Worm (Caenorhabditis elegans) whole organism, L4 larva: ENCODE data around the gene pmk-3.
A peak's percentile ranks its signal among the peaks of the same experiment; 100 is the strongest.

Experiments used
- F10B5.3 ChIP-seq: sonication (generic microtip); optimal IDR thresholded peaks from 2 replicates; lab custom pipeline; 2016; ENCODE audit warnings: mild to moderate bottlenecking, missing genetic modification characterization, missing compliant biosample characterization
- F26F4.8 ChIP-seq: fragments of 200-800 bp; sonication (Bioruptor generic); conservative IDR thresholded peaks from 2 replicates; pipeline ENCODE4 v1.3.6; 2022; ENCODE audit warnings: missing genetic modification characterization, missing compliant biosample characterization
- F37D6.2 ChIP-seq: sonication (generic microtip); optimal IDR thresholded peaks from 2 replicates; lab custom pipeline; 2016; ENCODE audit warnings: mild to moderate bottlenecking, missing genetic modification characterization, missing compliant biosample characterization
- T20F7.1 ChIP-seq: fragments of 200-800 bp; sonication (Bioruptor generic); optimal IDR thresholded peaks from 2 replicates; lab custom pipeline; 2018; ENCODE audit warnings: mild to moderate bottlenecking, missing genetic modification characterization, missing compliant biosample characterization
- Y48G9A.11 ChIP-seq: fragments of 200-800 bp; sonication (Bioruptor generic); IDR thresholded peaks from 2 replicates; pipeline ENCODE4 v1.3.6; 2022; ENCODE audit warnings: missing genetic modification reagents, missing genetic modification characterization, missing compliant biosample characterization
- Y75B8A.6 ChIP-seq: fragments of 200-800 bp; sonication (Bioruptor generic); IDR thresholded peaks from 2 replicates; pipeline ENCODE4 v1.3.6; 2022; ENCODE audit warnings: missing genetic modification reagents, missing genetic modification characterization, missing compliant biosample characterization
- ZK337.2 ChIP-seq: fragments of 200-800 bp; sonication (Bioruptor generic); IDR thresholded peaks from 2 replicates; pipeline ENCODE4 v1.3.6; 2022; ENCODE audit warnings: missing genetic modification reagents, missing genetic modification characterization, missing compliant biosample characterization
- aha-1 ChIP-seq: fragments of 150-350 bp; peaks from one replicate; lab custom pipeline; 2014; ENCODE audit warnings: missing biosample characterization, missing genetic modification characterization
- aly-2 ChIP-seq: sonication (generic microtip); optimal IDR thresholded peaks from 2 replicates; lab custom pipeline; 2018; ENCODE audit warnings: missing biosample characterization, missing genetic modification characterization
- arid-1 ChIP-seq: fragments of 200-800 bp; sonication (Bioruptor generic); conservative IDR thresholded peaks from 2 replicates; pipeline ENCODE4 v1.3.6; 2022; ENCODE audit warnings: missing genetic modification reagents, missing genetic modification characterization, missing compliant biosample characterization
- attf-4 ChIP-seq: sonication (generic microtip); optimal IDR thresholded peaks from 3 replicates; lab custom pipeline; 2017; ENCODE audit warnings: missing biosample characterization, missing genetic modification characterization
- ceh-20 ChIP-seq: fragments of 200-800 bp; sonication (Bioruptor generic); IDR thresholded peaks from 2 replicates; pipeline ENCODE4 v1.3.6; 2022; ENCODE audit warnings: missing genetic modification reagents, missing genetic modification characterization, missing compliant biosample characterization
- ceh-32 ChIP-seq: sonication (generic microtip); optimal IDR thresholded peaks from 2 replicates; lab custom pipeline; 2016; ENCODE audit warnings: mild to moderate bottlenecking, missing genetic modification characterization, missing compliant biosample characterization; ENCODE audit not compliant: poor library complexity
- ceh-82 ChIP-seq: sonication (generic microtip); optimal IDR thresholded peaks from 2 replicates; lab custom pipeline; 2017; ENCODE audit warnings: missing biosample characterization, missing genetic modification characterization
- ces-1 ChIP-seq: fragments of 150-350 bp; sonication (generic microtip); optimal IDR thresholded peaks from 4 replicates; lab custom pipeline; 2014; ENCODE audit warnings: missing biosample characterization, missing genetic modification reagents, missing genetic modification characterization
- ctbp-1 ChIP-seq: fragments of 200-800 bp; sonication (Bioruptor generic); IDR thresholded peaks from 2 replicates; pipeline ENCODE4 v1.3.6; 2022; ENCODE audit warnings: missing genetic modification reagents, missing genetic modification characterization, missing compliant biosample characterization
- daf-16 ChIP-seq, 3 experiments: sonication (generic microtip); optimal IDR thresholded peaks; 2 replicates each; lab custom pipeline; 2016 to 2017; ENCODE audit warnings: missing genetic modification characterization in 3 of 3, missing genetic modification reagents in 3 of 3, mild to moderate bottlenecking in 2 of 3, missing compliant biosample characterization in 2 of 3, missing biosample characterization in 1 of 3, moderate library complexity in 1 of 3
- dmd-6 ChIP-seq: fragments of 200-800 bp; sonication (Bioruptor generic); IDR thresholded peaks from 2 replicates; pipeline ENCODE4 v1.3.6; 2022; ENCODE audit warnings: missing genetic modification reagents, missing genetic modification characterization, missing compliant biosample characterization
- dmd-9 ChIP-seq: fragments of 200-800 bp; sonication (Bioruptor generic); IDR thresholded peaks from 2 replicates; pipeline ENCODE4 v1.3.6; 2022; ENCODE audit warnings: missing genetic modification reagents, missing genetic modification characterization, missing compliant biosample characterization
- dpl-1 ChIP-seq: fragments of 150-350 bp; optimal IDR thresholded peaks from 2 replicates; lab custom pipeline; 2014; ENCODE audit warnings: missing biosample characterization, missing genetic modification reagents, missing genetic modification characterization
- duxl-1 ChIP-seq: sonication (generic microtip); optimal IDR thresholded peaks from 2 replicates; lab custom pipeline; 2016; ENCODE audit warnings: mild to moderate bottlenecking, missing genetic modification characterization, moderate library complexity, missing compliant biosample characterization; ENCODE audit not compliant: poor library complexity
- egl-43 ChIP-seq: fragments of 200-800 bp; sonication (Bioruptor generic); IDR thresholded peaks from 2 replicates; pipeline ENCODE4 v1.3.6; 2022; ENCODE audit warnings: missing genetic modification reagents, missing genetic modification characterization, missing compliant biosample characterization
- gei-8 ChIP-seq: fragments of 200-800 bp; sonication (Bioruptor generic); optimal IDR thresholded peaks from 2 replicates; lab custom pipeline; 2018; ENCODE audit warnings: mild to moderate bottlenecking, missing genetic modification characterization, missing compliant biosample characterization
- hif-1 ChIP-seq, 2 experiments: sonication (generic microtip); optimal IDR thresholded peaks; 2 replicates each; lab custom pipeline; 2016 to 2017; ENCODE audit warnings: missing compliant biosample characterization in 2 of 2, missing genetic modification characterization in 2 of 2, missing genetic modification reagents in 2 of 2, missing genotype in 2 of 2, mild to moderate bottlenecking in 1 of 2
- lim-7 ChIP-seq: fragments of 200-800 bp; sonication (Bioruptor generic); IDR thresholded peaks from 2 replicates; pipeline ENCODE4 v1.3.6; 2022; ENCODE audit warnings: missing genetic modification characterization, missing compliant biosample characterization
- lin-13 ChIP-seq: fragments of 150-350 bp; optimal IDR thresholded peaks from 2 replicates; lab custom pipeline; 2014; ENCODE audit warnings: missing biosample characterization, missing genetic modification reagents, missing genetic modification characterization
- lin-39 ChIP-seq: fragments of 150-350 bp; optimal IDR thresholded peaks from 2 replicates; lab custom pipeline; 2014; ENCODE audit warnings: missing biosample characterization, missing genetic modification reagents, missing genetic modification characterization
- lir-3 ChIP-seq: sonication (generic microtip); optimal IDR thresholded peaks from 2 replicates; lab custom pipeline; 2016; ENCODE audit warnings: mild to moderate bottlenecking, missing genetic modification characterization, missing compliant biosample characterization
- lsy-2 ChIP-seq, 2 experiments: fragments of 150-350 bp in 1 of 2; sonication (generic microtip) in 1 of 2; optimal IDR thresholded peaks; 2 replicates each; lab custom pipeline; 2014 to 2017; ENCODE audit warnings: missing biosample characterization in 2 of 2, missing genetic modification characterization in 2 of 2
- madf-9 ChIP-seq: fragments of 200-800 bp; sonication (Bioruptor generic); conservative IDR thresholded peaks from 2 replicates; pipeline ENCODE4 v1.3.6; 2022; ENCODE audit warnings: missing genetic modification reagents, missing genetic modification characterization, missing compliant biosample characterization
- mdl-1 ChIP-seq, 2 experiments: fragments of 150-350 bp in 1 of 2; sonication (generic microtip) in 1 of 2; optimal IDR thresholded peaks; 2 replicates each; lab custom pipeline; 2014 to 2017; ENCODE audit warnings: missing biosample characterization in 2 of 2, missing genetic modification characterization in 2 of 2
- mdt-29 ChIP-seq: fragments of 200-800 bp; sonication (Bioruptor generic); IDR thresholded peaks from 2 replicates; pipeline ENCODE4 v1.3.6; 2022; ENCODE audit warnings: missing genetic modification reagents, missing genetic modification characterization, missing compliant biosample characterization
- mes-2 ChIP-seq: sonication (generic microtip); optimal IDR thresholded peaks from 2 replicates; lab custom pipeline; 2016; ENCODE audit warnings: missing genotype, mild to moderate bottlenecking, missing genetic modification characterization, missing compliant biosample characterization; ENCODE audit not compliant: poor library complexity, severe bottlenecking
- mxl-2 ChIP-seq: fragments of 200-800 bp; sonication (Bioruptor generic); conservative IDR thresholded peaks from 2 replicates; pipeline ENCODE4 v1.3.6; 2022; ENCODE audit warnings: missing genetic modification reagents, missing genetic modification characterization, missing compliant biosample characterization
- nhr-10 ChIP-seq: fragments of 150-350 bp; optimal IDR thresholded peaks from 2 replicates; lab custom pipeline; 2014; ENCODE audit warnings: missing biosample characterization, missing genetic modification characterization
- nhr-11 ChIP-seq: fragments of 150-350 bp; optimal IDR thresholded peaks from 2 replicates; lab custom pipeline; 2014; ENCODE audit warnings: missing biosample characterization, missing genetic modification characterization
- nhr-111 ChIP-seq: fragments of 200-800 bp; sonication (Bioruptor generic); optimal IDR thresholded peaks from 2 replicates; lab custom pipeline; 2018; ENCODE audit warnings: mild to moderate bottlenecking, missing genetic modification characterization, missing compliant biosample characterization
- nhr-28 ChIP-seq: fragments of 150-350 bp; optimal IDR thresholded peaks from 2 replicates; lab custom pipeline; 2014; ENCODE audit warnings: missing biosample characterization, missing genetic modification characterization
- nhr-6 ChIP-seq: fragments of 150-350 bp; optimal IDR thresholded peaks from 2 replicates; lab custom pipeline; 2014; ENCODE audit warnings: missing biosample characterization, missing genetic modification characterization
- nhr-76 ChIP-seq: fragments of 150-350 bp; optimal IDR thresholded peaks from 2 replicates; lab custom pipeline; 2014; ENCODE audit warnings: missing biosample characterization, missing genetic modification characterization
- pqm-1 ChIP-seq: sonication (generic microtip); optimal IDR thresholded peaks from 2 replicates; lab custom pipeline; 2017; ENCODE audit warnings: missing biosample characterization, missing genetic modification characterization
- snpc-1.2 ChIP-seq: fragments of 200-800 bp; sonication (Bioruptor generic); IDR thresholded peaks from 2 replicates; pipeline ENCODE4 v1.3.6; 2022; ENCODE audit warnings: missing genetic modification reagents, missing genetic modification characterization, missing compliant biosample characterization
- spr-1 ChIP-seq: sonication (generic microtip); optimal IDR thresholded peaks from 2 replicates; lab custom pipeline; 2016; ENCODE audit warnings: mild to moderate bottlenecking, missing genetic modification characterization, missing compliant biosample characterization
- spr-3 ChIP-seq: fragments of 200-800 bp; sonication (Bioruptor generic); optimal IDR thresholded peaks from 2 replicates; lab custom pipeline; 2018; ENCODE audit warnings: mild to moderate bottlenecking, missing genetic modification characterization, missing compliant biosample characterization
- tra-1 ChIP-seq: fragments of 200-800 bp; sonication (Bioruptor generic); IDR thresholded peaks from 2 replicates; pipeline ENCODE4 v1.3.6; 2022; ENCODE audit warnings: missing genetic modification reagents, missing genetic modification characterization, missing compliant biosample characterization
- unc-39 ChIP-seq: sonication (generic microtip); optimal IDR thresholded peaks from 2 replicates; lab custom pipeline; 2017; ENCODE audit warnings: missing biosample characterization, missing genetic modification characterization
- unc-62 ChIP-seq, 3 experiments: fragments of 150-350 bp in 1 of 3; sonication (generic microtip); optimal IDR thresholded peaks in 2 of 3; peaks in 1 of 3; 1 replicate in 1 of 3; 2 replicates in 2 of 3; lab custom pipeline; 2014 to 2017; ENCODE audit warnings: missing biosample characterization in 3 of 3, missing genetic modification characterization in 3 of 3, missing genetic modification reagents in 3 of 3, missing genotype in 1 of 3
- vab-7 ChIP-seq: fragments of 200-800 bp; sonication (Bioruptor generic); IDR thresholded peaks from 2 replicates; pipeline ENCODE4 v1.3.6; 2022; ENCODE audit warnings: missing genetic modification reagents, missing genetic modification characterization, missing compliant biosample characterization
- zag-1 ChIP-seq: fragments of 150-350 bp; optimal IDR thresholded peaks from 2 replicates; lab custom pipeline; 2014; ENCODE audit warnings: missing biosample characterization, missing genetic modification characterization
- zip-11 ChIP-seq: fragments of 200-800 bp; sonication (Bioruptor generic); IDR thresholded peaks from 2 replicates; pipeline ENCODE4 v1.3.6; 2022; ENCODE audit warnings: missing genetic modification characterization, missing compliant biosample characterization
- ztf-7 ChIP-seq: fragments of 150-350 bp; optimal IDR thresholded peaks from 2 replicates; lab custom pipeline; 2014; ENCODE audit warnings: missing biosample characterization, missing genetic modification characterization

The pmk-3 gene

DNA sequence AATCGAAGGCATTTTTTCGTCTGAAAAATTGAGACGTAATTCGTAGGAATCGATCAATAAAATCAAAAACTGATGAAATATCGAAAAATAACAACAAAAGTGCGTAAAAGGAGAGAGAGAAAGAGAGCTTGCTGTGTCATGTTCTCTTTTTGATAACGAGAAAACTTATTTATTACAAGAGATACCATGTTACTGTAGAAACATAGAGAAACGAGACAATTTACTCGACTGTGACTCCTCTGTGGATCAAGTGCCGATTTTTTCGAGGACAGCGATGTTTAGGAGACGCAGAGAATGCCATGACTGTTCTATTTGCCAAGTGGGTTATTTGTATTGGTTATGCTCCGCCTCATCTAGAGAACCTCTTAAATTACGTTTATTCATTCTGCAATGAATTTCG, 5.5 kb upstream of the pmk-3 start, which contains the start of gene sph-1 (continued):
- no peak for TF ChIP-seq Y48G9A.11 (GFP tag; lab: Robert Waterston, UW)
- no peak for TF ChIP-seq mdt-29 (GFP tag; lab: Robert Waterston, UW)
- peak in 1 of 2 experiments; percentile 39 for TF ChIP-seq mdl-1 (tag; optimal IDR thresholded peaks at IDR 0.05; lab: Kevin White, UChicago)
- TF ChIP-seq lir-3 (tag; lab: Kevin White, UChicago): no peak
- TF ChIP-seq lim-7: no peak
- TF ChIP-seq ceh-82 (tag; lab: Kevin White, UChicago): no peak
- TF ChIP-seq T20F7.1: peak; percentile 61
- TF ChIP-seq unc-39: no peak
- peak; percentile 52 for TF ChIP-seq nhr-28 (tag; lab: Kevin White, UChicago)
- no peak for TF ChIP-seq aly-2 (tag; lab: Kevin White, UChicago)
- TF ChIP-seq nhr-10 (tag; lab: Kevin White, UChicago): peak; percentile 50
- TF ChIP-seq F26F4.8 (GFP tag; lab: Robert Waterston, UW): no peak
- no peak for TF ChIP-seq lin-13
- TF ChIP-seq F10B5.3 (tag; lab: Kevin White, UChicago): no peak
- TF ChIP-seq spr-1 (tag; lab: Kevin White, UChicago): no peak
- TF ChIP-seq aha-1 (tag; lab: Kevin White, UChicago): no peak
- TF ChIP-seq duxl-1 (tag; lab: Kevin White, UChicago): no peak
- no peak for TF ChIP-seq lin-39 (tag; lab: Kevin White, UChicago)
- no peak for TF ChIP-seq spr-3 (GFP tag; lab: Kevin White, UChicago)
- TF ChIP-seq nhr-6 (tag; lab: Kevin White, UChicago): peak; percentile 31
- TF ChIP-seq unc-62 (GFP tag; optimal IDR thresholded peaks at IDR 0.05 in 1 of 2; lab: Kevin White, UChicago): no peak
- no peak for TF ChIP-seq unc-62 (tag; optimal IDR thresholded peaks at IDR 0.05; lab: Kevin White, UChicago)
- TF ChIP-seq gei-8 (GFP tag; lab: Kevin White, UChicago): no peak
- no peak for TF ChIP-seq dmd-9 (GFP tag; lab: Robert Waterston, UW)
- no peak for TF ChIP-seq tra-1 (GFP tag; lab: Robert Waterston, UW)
- no peak for TF ChIP-seq snpc-1.2 (GFP tag; lab: Robert Waterston, UW)
- peak; percentile 63 for TF ChIP-seq pqm-1 (tag; lab: Kevin White, UChicago)
- TF ChIP-seq ceh-32 (tag; lab: Kevin White, UChicago): no peak
- TF ChIP-seq ztf-7 (tag; lab: Kevin White, UChicago): peak; percentile 20
- TF ChIP-seq nhr-11 (tag; lab: Kevin White, UChicago): no peak
- no peak for TF ChIP-seq mxl-2
- no peak for TF ChIP-seq F37D6.2 (tag; lab: Kevin White, UChicago)
- no peak for TF ChIP-seq nhr-76 (tag; lab: Kevin White, UChicago)
- TF ChIP-seq hif-1 (tag; optimal IDR thresholded peaks at IDR 0.05; lab: Kevin White, UChicago): no peak
- no peak for TF ChIP-seq nhr-111 (GFP tag; lab: Kevin White, UChicago)
- no peak for TF ChIP-seq ceh-20 (GFP tag; lab: Robert Waterston, UW)
- TF ChIP-seq ZK337.2: no peak
- TF ChIP-seq dpl-1: no peak
- TF ChIP-seq lsy-2 (tag; optimal IDR thresholded peaks at IDR 0.05; lab: Kevin White, UChicago): peak in 1 of 2 experiments; percentile 65
- TF ChIP-seq daf-16 (GFP tag; optimal IDR thresholded peaks at IDR 0.05; lab: Kevin White, UChicago): no peak
- peak; percentile 89 for TF ChIP-seq daf-16 (tag; optimal IDR thresholded peaks at IDR 0.05; lab: Kevin White, UChicago)
- no peak for TF ChIP-seq ctbp-1 (GFP tag; lab: Robert Waterston, UW)
- TF ChIP-seq mes-2 (tag; lab: Kevin White, UChicago): peak; percentile 52
- no peak for TF ChIP-seq ces-1 (GFP tag; lab: Kevin White, UChicago)
- TF ChIP-seq Y75B8A.6 (GFP tag; lab: Robert Waterston, UW): no peak
- TF ChIP-seq arid-1 (GFP tag; lab: Robert Waterston, UW): no peak
- TF ChIP-seq vab-7: no peak
- TF ChIP-seq madf-9 (GFP tag; lab: Robert Waterston, UW): no peak
- TF ChIP-seq dmd-6: peak; percentile 45; the same call in 1 of the 2 replicates
- no peak for TF ChIP-seq zip-11 (GFP tag; lab: Robert Waterston, UW)
- no peak for TF ChIP-seq zag-1 (tag; lab: Kevin White, UChicago)
- no peak for TF ChIP-seq egl-43 (GFP tag; lab: Robert Waterston, UW)
- TF ChIP-seq attf-4 (tag; lab: Kevin White, UChicago): no peak
